Worm (Caenorhabditis elegans) whole organism, late embryonic: Measurements from ENCODE around the gene hira-1.

Experiments used
- ama-1 ChIP-seq: fragments of 150-350 bp; optimal IDR thresholded peaks from 2 replicates; lab custom pipeline; 2014
- ceh-22 ChIP-seq: sonication (generic microtip); optimal IDR thresholded peaks from 2 replicates; lab custom pipeline; 2017; ENCODE audit warnings: missing biosample characterization, missing genetic modification characterization
- che-1 ChIP-seq: sonication (generic microtip); optimal IDR thresholded peaks from 2 replicates; lab custom pipeline; 2016; ENCODE audit warnings: mild to moderate bottlenecking, missing genetic modification characterization, missing compliant biosample characterization
- elt-2 ChIP-seq: sonication (generic microtip); optimal IDR thresholded peaks from 2 replicates; lab custom pipeline; 2016; ENCODE audit warnings: missing genetic modification reagents, missing genetic modification characterization, missing compliant biosample characterization
- fkh-10 ChIP-seq: fragments of 150-350 bp; optimal IDR thresholded peaks from 2 replicates; lab custom pipeline; 2014; ENCODE audit warnings: missing biosample characterization, missing genetic modification reagents, missing genetic modification characterization
- hlh-30 ChIP-seq: sonication (generic microtip); optimal IDR thresholded peaks from 2 replicates; lab custom pipeline; 2017; ENCODE audit warnings: antibody characterized with exemption, missing genetic modification characterization, missing compliant biosample characterization; ENCODE audit not compliant: insufficient read depth
- lim-6 ChIP-seq: sonication (generic microtip); optimal IDR thresholded peaks from 2 replicates; lab custom pipeline; 2016; ENCODE audit warnings: missing genetic modification characterization, missing compliant biosample characterization
- nfya-1 ChIP-seq: sonication (generic microtip); optimal IDR thresholded peaks from 2 replicates; lab custom pipeline; 2017; ENCODE audit warnings: missing genetic modification characterization, mild to moderate bottlenecking, missing compliant biosample characterization, antibody characterized with exemption, moderate library complexity
- nhr-11 ChIP-seq: fragments of 150-350 bp; optimal IDR thresholded peaks from 2 replicates; lab custom pipeline; 2014; ENCODE audit warnings: missing biosample characterization, missing genetic modification characterization
- pag-3 ChIP-seq: sonication (generic microtip); optimal IDR thresholded peaks from 2 replicates; lab custom pipeline; 2016; ENCODE audit warnings: missing compliant biosample characterization, missing genetic modification characterization, borderline replicate concordance
- tbx-2 ChIP-seq: sonication (generic microtip); optimal IDR thresholded peaks from 2 replicates; lab custom pipeline; 2016; ENCODE audit warnings: missing genetic modification characterization, missing compliant biosample characterization
- unc-86 ChIP-seq: sonication (generic microtip); optimal IDR thresholded peaks from 2 replicates; lab custom pipeline; 2016; ENCODE audit warnings: missing genetic modification characterization, missing compliant biosample characterization

DNA sequence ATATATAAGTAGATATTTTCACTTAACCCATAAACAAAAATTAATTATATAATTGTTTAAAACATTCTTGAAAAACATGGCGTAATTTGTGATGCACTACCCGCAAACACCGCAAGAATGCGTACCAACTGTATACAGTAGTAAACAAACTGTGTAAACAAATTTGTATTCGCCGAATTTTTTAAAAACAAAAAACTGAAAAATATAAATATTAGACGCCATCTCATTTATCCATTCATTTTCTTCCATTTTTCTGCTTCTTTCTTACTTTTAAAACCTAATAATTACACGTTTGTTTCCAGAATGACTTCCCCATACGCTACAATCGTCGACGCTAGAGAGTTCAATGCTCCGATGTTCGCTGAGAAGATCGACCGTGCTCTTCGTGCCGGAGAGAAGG is 34.4 kb downstream of the hira-1 start, which contains the start of gene nex-1:
- TF ChIP-seq ceh-22 (tag; lab: Kevin White, UChicago) (no peak), fkh-10 (GFP tag; lab: Kevin White, UChicago) (no peak), ama-1 (lab: Kevin White, UChicago) (no peak), tbx-2 (tag; lab: Kevin White, UChicago) (no peak), nfya-1 (tag; lab: Kevin White, UChicago) (no peak), che-1 (no peak), hlh-30 (tag; lab: Kevin White, UChicago) (no peak), elt-2 (tag; lab: Kevin White, UChicago) (no peak), lim-6 (tag; lab: Kevin White, UChicago) (no peak), pag-3 (tag; lab: Kevin White, UChicago) (no peak), unc-86 (tag; lab: Kevin White, UChicago) (no peak), nhr-11 (tag; lab: Kevin White, UChicago) (no peak)
